Fruit fly (Drosophila melanogaster): ENCODE data around the gene CG6083.

CG6083 gene

dm6 chr3L:11574563-11574962, 51.4 kb downstream of the CG6083 start, which contains the start of gene CG33490:
Gene CG33490 (minus strand): TSS chr3L:11574663.
- TF ChIP-seq fd96Ca (GFP tag; IDR thresholded peaks at IDR 0.05) (no peak), CG14655 (GFP tag; optimal IDR thresholded peaks at IDR 0.05) (no peak), EcR (GFP tag; optimal IDR thresholded peaks at IDR 0.05) (no peak), D1 (tag; optimal IDR thresholded peaks at IDR 0.05) (no peak), Pif1B (GFP tag; optimal IDR thresholded peaks at IDR 0.05) (no peak)

All from whole organism, pupa.